Worm (Caenorhabditis elegans) whole organism, late embryonic: ENCODE results near the gene srh-275.

Experiments
- K02D7.2 ChIP-seq: sonication (generic microtip); optimal IDR thresholded peaks from 2 replicates; lab custom pipeline; 2017; ENCODE audit warnings: mild to moderate bottlenecking, missing genetic modification characterization, missing compliant biosample characterization
- K09A11.1 ChIP-seq: sonication (generic microtip); optimal IDR thresholded peaks from 2 replicates; lab custom pipeline; 2017; ENCODE audit warnings: antibody characterized with exemption, mild to moderate bottlenecking, missing genetic modification characterization, missing compliant biosample characterization; ENCODE audit not compliant: insufficient read depth
- ama-1 ChIP-seq: fragments of 150-350 bp; optimal IDR thresholded peaks from 2 replicates; lab custom pipeline; 2014
- dmd-4 ChIP-seq: sonication (generic microtip); optimal IDR thresholded peaks from 2 replicates; lab custom pipeline; 2016; ENCODE audit warnings: borderline replicate concordance, missing genetic modification characterization, missing compliant biosample characterization
- hlh-6 ChIP-seq: sonication (generic microtip); optimal IDR thresholded peaks from 2 replicates; lab custom pipeline; 2016; ENCODE audit warnings: missing genotype, missing genetic modification characterization, missing compliant biosample characterization
- lim-6 ChIP-seq: sonication (generic microtip); optimal IDR thresholded peaks from 2 replicates; lab custom pipeline; 2016; ENCODE audit warnings: missing genetic modification characterization, missing compliant biosample characterization
- nfya-1 ChIP-seq: sonication (generic microtip); optimal IDR thresholded peaks from 2 replicates; lab custom pipeline; 2017; ENCODE audit warnings: missing genetic modification characterization, mild to moderate bottlenecking, missing compliant biosample characterization, antibody characterized with exemption, moderate library complexity
- pros-1 ChIP-seq: fragments of 150-350 bp; optimal IDR thresholded peaks from 2 replicates; lab custom pipeline; 2014; ENCODE audit warnings: missing biosample characterization, missing genetic modification reagents, missing genetic modification characterization
- unc-86 ChIP-seq: sonication (generic microtip); optimal IDR thresholded peaks from 2 replicates; lab custom pipeline; 2016; ENCODE audit warnings: missing genetic modification characterization, missing compliant biosample characterization
- zip-5 ChIP-seq: sonication (generic microtip); optimal IDR thresholded peaks from 2 replicates; lab custom pipeline; 2016; ENCODE audit warnings: missing genetic modification characterization, missing compliant biosample characterization

- no peak for TF ChIP-seq hlh-6
- no peak for TF ChIP-seq pros-1
- TF ChIP-seq unc-86 (tag; lab: Kevin White, UChicago), result no peak
- TF ChIP-seq dmd-4 (tag; lab: Kevin White, UChicago), result no peak
- TF ChIP-seq lim-6 (tag; lab: Kevin White, UChicago), result no peak
- TF ChIP-seq zip-5 (tag; lab: Kevin White, UChicago), result no peak
- TF ChIP-seq K09A11.1 (tag; lab: Kevin White, UChicago), result no peak
- no peak for TF ChIP-seq ama-1 (lab: Kevin White, UChicago)
- TF ChIP-seq K02D7.2, result no peak
- TF ChIP-seq nfya-1 (tag; lab: Kevin White, UChicago), result no peak
These were observed 25.9 kb upstream of the srh-275 start, which contains the start of gene F10G2.4 for ce11 chrV:7326928-7327327.
